Worm (Caenorhabditis elegans) whole organism, midembryonic: ENCODE measurements around the gene Y46H3A.4.

Source experiments
- T22C8.4 ChIP-seq: fragments of 200-800 bp; sonication (Bioruptor generic); IDR thresholded peaks from 2 replicates; pipeline ENCODE4 v1.3.6; 2022; ENCODE audit warnings: missing genetic modification characterization, missing compliant biosample characterization
- ztf-23 ChIP-seq: fragments of 200-800 bp; sonication (Bioruptor generic); IDR thresholded peaks from 2 replicates; pipeline ENCODE4 v1.3.6; 2022; ENCODE audit warnings: missing genetic modification reagents, missing genetic modification characterization, missing compliant biosample characterization

- no peak for TF ChIP-seq ztf-23 (GFP tag; lab: Robert Waterston, UW)
- TF ChIP-seq T22C8.4 (GFP tag; lab: Robert Waterston, UW): no peak
These were observed 13.0 kb downstream of the Y46H3A.4 start, which contains the start of gene F36H9.10 for ce11 chrV:1797900-1798299.
